Worm (Caenorhabditis elegans): Measurements from ENCODE around the gene srlf-28.

Gene srlf-28

DNA sequence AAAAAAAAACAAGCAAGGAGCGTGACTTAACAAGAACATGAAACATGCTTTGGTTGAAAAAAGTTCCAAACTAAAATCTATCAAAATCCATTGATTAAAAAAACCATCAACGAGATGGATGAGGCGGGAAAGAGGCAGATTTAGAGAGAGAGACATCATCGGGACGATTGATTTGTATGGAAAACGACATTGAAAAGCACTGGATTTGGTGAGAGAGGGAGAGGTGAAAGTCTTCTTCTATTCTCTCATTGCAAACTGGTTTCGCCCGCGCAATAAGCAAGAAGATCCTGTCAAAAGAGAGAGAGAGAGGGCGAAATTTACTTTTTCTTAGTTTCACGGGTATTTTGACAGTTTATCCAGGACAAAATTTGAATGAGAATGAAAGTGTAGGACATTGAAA is 41.5 kb upstream of the srlf-28 start:
- TF ChIP-seq snpc-4 (GFP tag; optimal IDR thresholded peaks at IDR 0.05) (no peak), snpc-4 (tag; optimal IDR thresholded peaks at IDR 0.05) (peak in 2 of 4 experiments; percentile 9 to 30), fkh-3 (tag; optimal IDR thresholded peaks at IDR 0.05) (no peak)

DNA sequence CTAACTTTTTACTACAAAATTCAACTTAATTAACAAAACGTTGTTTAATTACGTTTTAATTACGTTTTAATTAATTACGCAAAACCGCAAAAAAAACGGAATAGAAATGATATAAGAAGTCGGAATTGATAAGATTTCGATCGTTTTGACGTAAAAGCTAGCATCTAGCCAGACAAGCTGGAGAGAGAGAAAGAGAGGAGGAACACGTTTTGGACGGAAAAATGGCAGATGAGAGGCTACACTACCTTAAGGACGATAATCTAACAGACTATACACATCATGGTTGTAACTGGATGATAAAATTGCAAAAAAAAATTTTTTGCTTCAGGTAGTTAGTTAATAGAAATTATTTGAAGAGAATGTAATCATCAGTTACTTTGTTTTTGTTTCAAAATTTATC is 40.5 kb upstream of the srlf-28 start:
- TF ChIP-seq ama-1 (optimal IDR thresholded peaks at IDR 0.05) (no peak), ama-1 (GFP tag; optimal IDR thresholded peaks at IDR 0.05) (no peak), nhr-27 (tag; optimal IDR thresholded peaks at IDR 0.05) (no peak), hsf-1 (GFP tag; IDR thresholded peaks at IDR 0.05) (no peak), Y53F4B.3 (GFP tag; IDR thresholded peaks at IDR 0.05) (no peak), hmg-20 (GFP tag; IDR thresholded peaks at IDR 0.05) (no peak), attf-3 (GFP tag; conservative IDR thresholded peaks at IDR 0.05) (no peak), bed-1 (GFP tag; IDR thresholded peaks at IDR 0.05) (no peak), cebp-1 (GFP tag; IDR thresholded peaks at IDR 0.05) (no peak), cebp-1 (tag; optimal IDR thresholded peaks at IDR 0.05) (no peak), pbrm-1 (GFP tag; IDR thresholded peaks at IDR 0.05) (no peak), ekl-4 (GFP tag; IDR thresholded peaks at IDR 0.05) (no peak), ceh-79 (tag; optimal IDR thresholded peaks at IDR 0.05) (no peak), zim-3 (tag; optimal IDR thresholded peaks at IDR 0.05) (no peak), zfh-2 (GFP tag; conservative IDR thresholded peaks at IDR 0.05) (no peak), F10E7.11 (tag; optimal IDR thresholded peaks at IDR 0.05) (no peak), mcd-1 (GFP tag; IDR thresholded peaks at IDR 0.05) (no peak), aptf-2 (GFP tag; conservative IDR thresholded peaks at IDR 0.05) (no peak), F57C9.4 (tag; optimal IDR thresholded peaks at IDR 0.05) (no peak), nfyb-1 (GFP tag; IDR thresholded peaks at IDR 0.05) (no peak), tbx-9 (tag; optimal IDR thresholded peaks at IDR 0.05; ENCODE audit: borderline replicate concordance) (no peak), nfya-1 (tag; optimal IDR thresholded peaks at IDR 0.05; ENCODE audit: borderline replicate concordance, insufficient read depth) (no peak)

DNA sequence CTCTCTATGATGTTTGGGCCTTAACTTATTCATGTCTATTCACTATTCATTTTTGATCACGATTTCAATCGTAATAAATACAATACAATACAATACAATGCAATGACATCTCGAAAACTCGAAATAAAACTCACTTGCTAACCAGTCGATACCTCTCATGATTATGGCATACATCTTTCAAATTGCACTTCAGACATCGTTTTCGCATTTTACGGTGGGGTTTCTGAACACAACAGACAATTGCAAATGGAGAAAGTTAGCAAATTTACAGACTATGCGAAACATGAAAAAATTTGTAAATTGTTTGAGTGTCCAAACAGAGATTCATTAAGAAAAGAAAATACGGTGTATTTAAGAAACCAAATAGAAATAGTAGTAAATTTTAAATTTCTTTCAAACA is 39.8 kb upstream of the srlf-28 start, which contains the start of gene paqr-3:
TSS of gene paqr-3 (minus strand) at position 210 of the 400 bp plus-strand sequence.
- TF ChIP-seq egl-18 (GFP tag; IDR thresholded peaks at IDR 0.05) (no peak), ztf-28 (GFP tag; IDR thresholded peaks at IDR 0.05) (no peak), him-1 (tag; optimal IDR thresholded peaks at IDR 0.05) (no peak), lir-1 (GFP tag; conservative IDR thresholded peaks at IDR 0.05) (no peak), atf-7 (tag; optimal IDR thresholded peaks at IDR 0.05) (no peak), attf-5 (GFP tag; optimal IDR thresholded peaks at IDR 0.05) (no peak), attf-6 (GFP tag; IDR thresholded peaks at IDR 0.05) (peak; percentile 81), hlh-12 (tag; optimal IDR thresholded peaks at IDR 0.05) (no peak), pbrm-1 (GFP tag; IDR thresholded peaks at IDR 0.05) (no peak), snpc-4 (GFP tag; optimal IDR thresholded peaks at IDR 0.05) (no peak), snpc-4 (tag; optimal IDR thresholded peaks at IDR 0.05) (peak in 2 of 4 experiments; percentile 32 to 57), rcor-1 (GFP tag; IDR thresholded peaks at IDR 0.05) (no peak), tbp1 (GFP tag; optimal IDR thresholded peaks at IDR 0.05) (no peak), F39B2.1 (GFP tag; IDR thresholded peaks at IDR 0.05) (no peak)

DNA sequence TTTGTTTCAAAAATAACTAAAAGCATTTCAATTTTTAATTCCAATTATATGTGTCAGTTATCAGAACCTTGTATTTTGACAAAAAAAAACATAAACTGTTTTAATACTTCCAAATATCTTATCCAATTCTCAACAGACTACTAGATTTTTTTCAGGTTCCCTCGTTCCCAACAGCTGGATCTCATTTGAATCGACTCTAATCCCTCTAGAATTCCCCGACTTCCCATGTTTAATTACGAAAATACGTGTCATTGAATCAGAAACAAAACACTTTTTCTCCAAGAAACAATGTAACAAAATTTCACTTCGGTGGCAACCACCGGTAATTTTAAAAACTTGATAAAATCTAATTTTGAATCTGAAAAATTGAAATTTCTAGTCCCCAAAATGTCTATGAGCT is 35.5 kb upstream of the srlf-28 start:
- TF ChIP-seq bed-1 (GFP tag; IDR thresholded peaks at IDR 0.05) (no peak), xnd-1 (tag; optimal IDR thresholded peaks at IDR 0.05) (no peak), F23B12.7 (tag; optimal IDR thresholded peaks at IDR 0.05; ENCODE audit: insufficient read depth) (no peak), mel-28 (tag; optimal IDR thresholded peaks at IDR 0.05; ENCODE audit: borderline replicate concordance) (no peak), nhr-120 (GFP tag; IDR thresholded peaks at IDR 0.05) (no peak)
